Worm (Caenorhabditis elegans) whole organism, L4/young adult: ENCODE results near the gene F56B3.11.
"Not testable (repeated sequence)": the region's sequence is repeated elsewhere in the genome, so short reads cannot be mapped to it uniquely, and the experiment has no call there.

Experiments
- W03F9.2 ChIP-seq: fragments of 150-350 bp; optimal IDR thresholded peaks from 2 replicates; lab custom pipeline; 2014; ENCODE audit warnings: missing biosample characterization, missing genetic modification characterization
- him-1 ChIP-seq: sonication (generic microtip); optimal IDR thresholded peaks from 2 replicates; lab custom pipeline; 2016; ENCODE audit warnings: missing genotype, missing genetic modification reagents, missing genetic modification characterization, missing compliant biosample characterization

ce11 chrIV:771061-771460 lies 25.3 kb downstream of the F56B3.11 start, which contains the start of gene F56B3.9:
- not testable (repeated sequence) for TF ChIP-seq W03F9.2; him-1 (tag; lab: Kevin White, UChicago)
